Worm (Caenorhabditis elegans) whole organism, early embryonic: ENCODE data around the gene pqn-48.

Source experiments
- B0310.2 ChIP-seq: sonication (generic microtip); optimal IDR thresholded peaks from 2 replicates; lab custom pipeline; 2016; ENCODE audit warnings: mild to moderate bottlenecking, missing genetic modification characterization, missing compliant biosample characterization
- F13C5.2 ChIP-seq: sonication (generic microtip); optimal IDR thresholded peaks from 2 replicates; lab custom pipeline; 2017; ENCODE audit warnings: mild to moderate bottlenecking, missing genetic modification characterization, inconsistent platforms, missing compliant biosample characterization
- aly-1 ChIP-seq: sonication (generic microtip); optimal IDR thresholded peaks from 2 replicates; lab custom pipeline; 2016; ENCODE audit warnings: missing genetic modification characterization, missing compliant biosample characterization
- ama-1 ChIP-seq: fragments of 150-350 bp; optimal IDR thresholded peaks from 2 replicates; lab custom pipeline; 2014
- ceh-13 ChIP-seq: fragments of 200-800 bp; sonication (Bioruptor generic); optimal IDR thresholded peaks from 2 replicates; lab custom pipeline; 2018; ENCODE audit warnings: mild to moderate bottlenecking, missing genetic modification characterization, missing compliant biosample characterization
- ceh-36 ChIP-seq: sonication (generic microtip); optimal IDR thresholded peaks from 2 replicates; lab custom pipeline; 2016; ENCODE audit warnings: missing genetic modification characterization, inconsistent platforms, missing compliant biosample characterization
- ets-7 ChIP-seq: sonication (generic microtip); optimal IDR thresholded peaks from 2 replicates; lab custom pipeline; 2016; ENCODE audit warnings: missing genotype, missing genetic modification characterization, missing compliant biosample characterization
- flt-1 ChIP-seq: fragments of 200-800 bp; sonication (Bioruptor generic); IDR thresholded peaks from 2 replicates; pipeline ENCODE4 v1.3.6; 2022; ENCODE audit warnings: missing genetic modification characterization, missing compliant biosample characterization
- hmbx-1 ChIP-seq: sonication (generic microtip); optimal IDR thresholded peaks from 2 replicates; lab custom pipeline; 2016; ENCODE audit warnings: mild to moderate bottlenecking, missing genetic modification characterization, missing compliant biosample characterization
- hmg-4 ChIP-seq: fragments of 200-800 bp; sonication (Bioruptor generic); optimal IDR thresholded peaks from 2 replicates; lab custom pipeline; 2018; ENCODE audit warnings: mild to moderate bottlenecking, missing genetic modification characterization, missing compliant biosample characterization
- hnd-1 ChIP-seq: sonication (generic microtip); optimal IDR thresholded peaks from 2 replicates; lab custom pipeline; 2016; ENCODE audit warnings: missing genetic modification characterization, missing compliant biosample characterization
- pes-1 ChIP-seq: fragments of 200-800 bp; sonication (Bioruptor generic); IDR thresholded peaks from 2 replicates; pipeline ENCODE4 v1.3.6; 2022; ENCODE audit warnings: missing genetic modification reagents, missing genetic modification characterization, missing compliant biosample characterization
- scrt-1 ChIP-seq: fragments of 200-800 bp; sonication (Bioruptor generic); IDR thresholded peaks from 2 replicates; pipeline ENCODE4 v1.3.6; 2022; ENCODE audit warnings: missing genetic modification characterization, missing compliant biosample characterization
- sea-1 ChIP-seq: fragments of 200-800 bp; sonication (Bioruptor generic); conservative IDR thresholded peaks from 2 replicates; pipeline ENCODE4 v1.3.6; 2022; ENCODE audit warnings: missing genetic modification characterization, missing compliant biosample characterization
- tbx-11 ChIP-seq: fragments of 200-800 bp; sonication (Bioruptor generic); IDR thresholded peaks from 2 replicates; pipeline ENCODE4 v1.3.6; 2022; ENCODE audit warnings: missing genetic modification characterization, missing compliant biosample characterization
- tbx-37 ChIP-seq: fragments of 200-800 bp; sonication (Bioruptor generic); conservative IDR thresholded peaks from 2 replicates; pipeline ENCODE4 v1.3.6; 2022; ENCODE audit warnings: missing genetic modification reagents, missing genetic modification characterization, missing compliant biosample characterization
- tra-4 ChIP-seq: sonication (generic microtip); optimal IDR thresholded peaks from 2 replicates; lab custom pipeline; 2017; ENCODE audit warnings: missing genetic modification characterization, missing compliant biosample characterization

The pqn-48 gene

DNA sequence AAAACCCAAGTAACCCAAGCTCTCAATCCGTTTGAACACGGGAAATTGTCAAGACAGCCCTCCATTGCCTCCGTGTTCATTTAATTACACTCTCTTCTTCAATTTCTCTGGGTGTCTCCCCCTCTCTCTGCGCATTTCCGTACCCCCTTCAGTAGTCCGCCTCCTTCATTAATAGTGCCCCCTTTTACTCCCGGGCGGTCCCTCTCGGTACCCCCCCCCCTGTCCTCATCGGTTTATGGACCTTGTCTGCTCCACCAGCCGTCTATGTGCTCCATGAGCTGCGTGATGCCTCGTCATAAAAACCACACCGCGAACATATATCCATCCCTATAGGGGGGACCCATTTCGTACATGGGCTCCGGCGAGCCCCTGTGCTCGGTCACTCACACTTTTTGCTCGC lies 39.1 kb upstream of the pqn-48 start:
- TF ChIP-seq ets-7 (tag; lab: Kevin White, UChicago), result no peak
- TF ChIP-seq sea-1, result no peak
- no peak for TF ChIP-seq ceh-13
- TF ChIP-seq hnd-1 (tag; lab: Kevin White, UChicago), result no peak
- no peak for TF ChIP-seq hmbx-1
- TF ChIP-seq ama-1, result no peak
- TF ChIP-seq F13C5.2, result peak; percentile 25
- TF ChIP-seq tra-4 (tag; lab: Kevin White, UChicago), result no peak
- peak; percentile 54 for TF ChIP-seq hmg-4
- peak; percentile 63; the same call in 1 of the 2 replicates for TF ChIP-seq scrt-1
- no peak for TF ChIP-seq flt-1 (GFP tag; lab: Robert Waterston, UW)
- no peak for TF ChIP-seq tbx-11 (GFP tag; lab: Robert Waterston, UW)
- no peak for TF ChIP-seq B0310.2 (tag; lab: Kevin White, UChicago)
- TF ChIP-seq pes-1 (GFP tag; lab: Robert Waterston, UW), result no peak
- no peak for TF ChIP-seq tbx-37
- no peak for TF ChIP-seq aly-1 (tag; lab: Kevin White, UChicago)
- no peak for TF ChIP-seq ceh-36 (tag; lab: Kevin White, UChicago)

DNA sequence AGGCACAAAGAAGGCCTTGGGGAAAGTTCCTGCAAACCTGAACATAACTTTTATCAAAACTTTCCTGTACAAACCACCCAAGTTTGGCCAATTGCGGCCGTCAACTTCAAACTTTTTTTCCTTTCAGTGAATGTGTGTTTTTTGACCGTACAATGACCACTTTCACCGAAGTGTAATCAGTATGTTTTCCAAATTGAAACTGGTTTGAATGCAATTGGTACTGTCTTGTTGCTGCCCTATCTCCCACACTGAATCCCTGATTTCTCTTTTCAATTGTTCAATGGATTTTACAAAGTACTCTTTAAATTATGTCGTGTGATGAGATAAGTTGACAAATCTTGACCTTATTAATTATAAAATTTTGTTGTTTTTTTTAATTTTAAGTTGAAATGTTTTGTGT lies 38.3 kb upstream of the pqn-48 start:
- TF ChIP-seq B0310.2 (tag; lab: Kevin White, UChicago) (no peak), F13C5.2 (no peak), tbx-37 (no peak), scrt-1 (no peak)

DNA sequence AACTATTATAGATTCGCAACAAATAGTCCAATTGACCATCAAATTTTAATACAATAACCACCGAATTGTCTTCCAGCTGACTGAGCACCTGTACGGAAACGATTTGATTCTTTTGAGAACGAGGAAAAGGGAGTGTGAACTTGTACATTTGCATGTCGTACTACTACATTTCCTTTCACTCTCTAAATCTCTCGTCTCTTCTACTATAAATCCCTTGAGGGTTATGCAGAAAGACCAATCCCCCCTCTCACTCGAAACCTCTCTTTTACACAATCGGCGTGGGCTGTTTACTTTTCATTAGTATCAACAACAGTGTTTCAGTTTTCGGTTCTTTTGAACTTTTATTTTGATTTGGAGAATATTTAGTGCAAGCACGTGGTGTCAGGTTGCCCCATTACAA lies 36.5 kb upstream of the pqn-48 start:
- no peak for TF ChIP-seq scrt-1

DNA sequence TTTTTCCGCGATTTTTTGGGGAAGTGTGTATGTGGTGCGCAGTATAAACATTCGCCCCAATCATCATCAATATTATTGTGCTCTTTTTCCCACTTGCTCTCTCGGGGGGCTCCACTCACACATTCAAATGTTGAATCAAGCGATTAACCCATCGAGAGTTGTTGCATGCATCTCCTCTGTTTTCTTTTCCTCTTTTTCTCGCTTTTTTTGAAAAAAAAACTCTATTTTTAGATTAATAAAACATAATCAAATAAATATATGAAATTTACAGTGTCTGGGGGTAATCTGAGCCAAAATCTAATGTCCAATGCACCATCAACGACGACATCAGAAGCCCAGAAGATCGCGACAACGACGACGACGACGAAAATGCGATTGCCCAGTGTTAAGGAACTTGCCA lies 34.1 kb upstream of the pqn-48 start, which contains the start of gene ephx-1:
Gene ephx-1 (plus strand): TSS at position 301 of the 400 bp plus-strand sequence.
- TF ChIP-seq sea-1, result no peak
- TF ChIP-seq flt-1 (GFP tag; lab: Robert Waterston, UW), result no peak
- TF ChIP-seq scrt-1, result no peak
- no peak for TF ChIP-seq ama-1
- TF ChIP-seq ets-7 (tag; lab: Kevin White, UChicago), result no peak
- no peak for TF ChIP-seq hmbx-1
- no peak for TF ChIP-seq pes-1 (GFP tag; lab: Robert Waterston, UW)

DNA sequence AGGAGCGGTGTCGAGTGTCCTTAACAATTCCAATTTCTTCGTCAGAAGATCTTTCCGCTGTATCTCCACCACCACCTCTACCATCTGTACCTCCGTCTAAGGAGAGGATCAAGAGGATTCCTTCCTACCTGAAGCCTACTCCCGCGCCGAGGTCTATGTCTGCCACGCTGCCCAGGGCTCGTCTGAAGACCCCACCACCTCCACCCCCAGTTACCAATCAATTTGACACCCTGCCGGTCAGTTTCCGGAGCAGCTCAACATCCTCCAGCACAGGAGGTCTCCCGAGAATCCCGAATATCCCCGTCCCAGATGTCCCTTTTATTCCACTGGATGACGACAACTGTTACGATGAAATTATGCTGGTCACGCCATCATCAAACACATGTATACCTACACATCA lies 30.7 kb upstream of the pqn-48 start:
- no peak for TF ChIP-seq flt-1 (GFP tag; lab: Robert Waterston, UW)
- no peak for TF ChIP-seq hmg-4
- no peak for TF ChIP-seq hnd-1 (tag; lab: Kevin White, UChicago)
- TF ChIP-seq B0310.2 (tag; lab: Kevin White, UChicago), result no peak

DNA sequence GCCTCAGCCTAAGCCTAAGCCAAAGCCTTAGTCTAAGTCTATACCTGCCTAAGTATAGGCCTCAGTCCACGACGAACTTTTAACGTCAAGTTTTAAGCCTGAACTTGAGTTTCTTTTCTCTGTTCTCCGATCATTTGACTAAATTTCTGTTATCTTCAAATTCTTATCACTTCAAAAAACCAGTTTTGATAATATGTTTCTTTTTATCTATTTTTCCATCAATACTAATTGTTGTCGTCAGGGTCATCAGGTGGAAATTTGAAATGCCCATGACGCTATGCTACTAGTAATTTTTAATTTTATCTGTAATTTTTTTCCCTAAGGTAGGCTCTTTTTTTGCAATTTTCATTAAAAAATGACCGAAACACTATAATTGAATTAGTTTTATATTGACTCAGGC lies 27.2 kb upstream of the pqn-48 start:
- TF ChIP-seq scrt-1, result no peak
- no peak for TF ChIP-seq hmbx-1
- TF ChIP-seq aly-1 (tag; lab: Kevin White, UChicago), result no peak
- TF ChIP-seq ceh-13, result no peak
- TF ChIP-seq tra-4 (tag; lab: Kevin White, UChicago), result no peak
- TF ChIP-seq B0310.2 (tag; lab: Kevin White, UChicago), result no peak
- TF ChIP-seq F13C5.2, result no peak
- no peak for TF ChIP-seq sea-1
- no peak for TF ChIP-seq tbx-11 (GFP tag; lab: Robert Waterston, UW)
- no peak for TF ChIP-seq pes-1 (GFP tag; lab: Robert Waterston, UW)
- TF ChIP-seq hnd-1 (tag; lab: Kevin White, UChicago), result no peak
- TF ChIP-seq hmg-4, result no peak
- TF ChIP-seq tbx-37, result no peak
- no peak for TF ChIP-seq ama-1
- TF ChIP-seq ceh-36 (tag; lab: Kevin White, UChicago), result no peak
- TF ChIP-seq flt-1 (GFP tag; lab: Robert Waterston, UW), result no peak
- TF ChIP-seq ets-7 (tag; lab: Kevin White, UChicago), result no peak

DNA sequence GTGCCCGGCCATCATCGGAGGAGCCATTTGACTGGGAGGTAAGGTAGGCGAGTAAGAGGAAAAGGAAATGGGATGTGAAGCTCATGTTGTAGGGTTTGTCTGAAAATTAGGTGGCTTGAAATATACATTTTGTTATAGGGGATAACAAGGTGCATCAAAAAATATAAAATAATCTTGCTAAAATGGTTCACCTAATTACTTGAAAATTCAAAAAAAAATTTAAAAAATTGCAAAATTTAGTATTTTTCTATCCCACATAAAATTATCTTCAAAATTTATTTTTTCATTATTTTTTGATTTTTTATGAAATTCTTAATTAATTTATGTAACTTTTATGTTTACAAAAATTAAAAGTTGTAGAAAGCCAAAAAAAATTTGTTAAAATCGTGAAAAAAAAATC lies 20.1 kb upstream of the pqn-48 start, which contains the start of gene K07D4.6:
Gene K07D4.6 (minus strand): TSS at position 101 of the 400 bp plus-strand sequence.
- no peak for TF ChIP-seq pes-1 (GFP tag; lab: Robert Waterston, UW)
- no peak for TF ChIP-seq aly-1 (tag; lab: Kevin White, UChicago)
- no peak for TF ChIP-seq ceh-13
- TF ChIP-seq hmg-4, result no peak
- no peak for TF ChIP-seq hmbx-1
- no peak for TF ChIP-seq F13C5.2
- no peak for TF ChIP-seq tbx-37
- TF ChIP-seq sea-1, result no peak
- TF ChIP-seq ets-7 (tag; lab: Kevin White, UChicago), result no peak
- TF ChIP-seq flt-1 (GFP tag; lab: Robert Waterston, UW), result no peak

DNA sequence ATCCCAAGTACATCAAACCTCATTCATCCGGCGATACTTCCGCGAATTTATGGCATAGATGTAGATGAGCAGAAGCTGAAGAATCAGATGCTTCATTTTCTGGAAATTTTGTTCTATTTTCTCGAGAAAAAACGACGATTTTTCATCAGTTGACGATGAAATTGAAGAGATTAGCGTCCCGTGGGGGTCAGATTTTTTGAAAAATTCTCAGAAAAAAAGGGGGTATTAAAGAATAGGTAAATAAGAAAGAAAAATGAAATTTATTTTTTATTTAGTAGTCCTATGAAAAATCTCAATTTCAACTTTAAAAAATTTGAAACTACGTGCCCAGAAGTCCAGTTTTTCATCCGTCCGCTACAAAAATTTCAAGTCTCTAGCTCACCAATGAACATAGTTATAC lies 13.2 kb upstream of the pqn-48 start, which contains the start of gene K07D4.5:
Gene K07D4.5 (minus strand): TSS at position 101 of the 400 bp plus-strand sequence.
- no peak for TF ChIP-seq F13C5.2
- TF ChIP-seq hnd-1 (tag; lab: Kevin White, UChicago), result no peak
- no peak for TF ChIP-seq hmbx-1
- no peak for TF ChIP-seq ceh-13
- TF ChIP-seq flt-1 (GFP tag; lab: Robert Waterston, UW), result no peak
- no peak for TF ChIP-seq scrt-1
- no peak for TF ChIP-seq tra-4 (tag; lab: Kevin White, UChicago)
- no peak for TF ChIP-seq aly-1 (tag; lab: Kevin White, UChicago)

DNA sequence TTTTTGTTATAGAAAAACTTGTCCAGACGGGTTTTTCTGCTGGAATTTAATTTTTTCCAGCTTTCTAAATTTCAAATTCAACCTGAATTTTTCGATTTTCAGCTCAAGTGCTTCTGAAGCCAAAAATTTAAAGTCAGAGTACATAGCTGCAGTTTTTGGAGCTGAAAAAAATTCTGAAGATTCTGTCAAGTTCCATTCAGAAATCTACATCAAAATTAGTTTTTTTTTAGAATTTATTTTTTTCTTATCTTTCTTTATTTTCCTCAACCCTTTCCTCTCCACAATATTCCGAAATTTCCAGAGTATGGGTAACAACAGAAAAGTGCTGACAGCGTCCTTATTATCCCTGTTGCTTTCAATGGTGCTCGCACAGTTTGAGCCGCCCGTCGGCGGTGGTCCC lies 10.4 kb upstream of the pqn-48 start, which contains the start of gene K07D4.9:
Gene K07D4.9 (plus strand): TSS at position 301 of the 400 bp plus-strand sequence.
- no peak for TF ChIP-seq aly-1 (tag; lab: Kevin White, UChicago)
- no peak for TF ChIP-seq ceh-36 (tag; lab: Kevin White, UChicago)
- no peak for TF ChIP-seq ceh-13
- no peak for TF ChIP-seq tbx-11 (GFP tag; lab: Robert Waterston, UW)
- no peak for TF ChIP-seq sea-1
- no peak for TF ChIP-seq ets-7 (tag; lab: Kevin White, UChicago)
- no peak for TF ChIP-seq B0310.2 (tag; lab: Kevin White, UChicago)
